Worm (Caenorhabditis elegans) whole organism, L3 larva: ENCODE measurements around the gene R05F9.7.

Experiments
- R02D3.7 ChIP-seq: fragments of 150-350 bp; optimal IDR thresholded peaks from 2 replicates; lab custom pipeline; 2014; ENCODE audit warnings: missing biosample characterization, missing genetic modification characterization
- nhr-67 ChIP-seq: fragments of 150-350 bp; optimal IDR thresholded peaks from 2 replicates; lab custom pipeline; 2014; ENCODE audit warnings: missing biosample characterization, missing genetic modification characterization
- skn-1 ChIP-seq: fragments of 150-350 bp; optimal IDR thresholded peaks from 2 replicates; lab custom pipeline; 2014; ENCODE audit warnings: missing biosample characterization, missing genetic modification characterization
- unc-62 ChIP-seq: fragments of 150-350 bp; sonication (generic microtip); optimal IDR thresholded peaks from 4 replicates; lab custom pipeline; 2014; ENCODE audit warnings: missing biosample characterization, missing genetic modification reagents, missing genetic modification characterization
- ztf-11 ChIP-seq: fragments of 150-350 bp; optimal IDR thresholded peaks from 2 replicates; lab custom pipeline; 2014; ENCODE audit warnings: missing biosample characterization, missing genetic modification characterization
- ztf-4 ChIP-seq: fragments of 150-350 bp; optimal IDR thresholded peaks from 2 replicates; lab custom pipeline; 2014; ENCODE audit warnings: missing biosample characterization, missing genetic modification characterization

ce11 chrII:4867476-4867875 is 18.6 kb upstream of the R05F9.7 start, which contains the start of gene col-17:
- no peak for TF ChIP-seq ztf-11 (tag; lab: Kevin White, UChicago)
- no peak for TF ChIP-seq ztf-4 (tag; lab: Kevin White, UChicago)
- TF ChIP-seq skn-1 (tag; lab: Kevin White, UChicago) = no peak
- no peak for TF ChIP-seq unc-62 (GFP tag; lab: Kevin White, UChicago)
- TF ChIP-seq R02D3.7 (tag; lab: Kevin White, UChicago) = no peak
- no peak for TF ChIP-seq nhr-67 (tag; lab: Kevin White, UChicago)
